Fruit fly (Drosophila melanogaster) whole organism, embryonic: ENCODE data around the gene Evi5.

Source experiments
- Atf6 ChIP-seq: fragments of 200-800 bp; sonication (Bioruptor generic); IDR thresholded peaks from 2 replicates; pipeline ENCODE4 v1.3.6; 2022; ENCODE audit warnings: missing biosample characterization, missing genetic modification characterization
- B-H1 ChIP-seq: fragments of 200-800 bp; sonication (Bioruptor generic); IDR thresholded peaks from 3 replicates; pipeline ENCODE4 v1.3.6; 2022; ENCODE audit warnings: missing biosample characterization, missing genetic modification characterization
- CG10321 ChIP-seq: fragments of 200-800 bp; sonication (Bioruptor generic); IDR thresholded peaks from 2 replicates; pipeline ENCODE4 v1.3.6; 2022; ENCODE audit warnings: missing biosample characterization, missing genetic modification characterization
- CG11504 ChIP-seq: fragments of 200-800 bp; sonication (Bioruptor generic); optimal IDR thresholded peaks from 3 replicates; lab custom pipeline; 2019; ENCODE audit warnings: missing biosample characterization, mild to moderate bottlenecking, missing genetic modification characterization, moderate library complexity
- CG12769 ChIP-seq: fragments of 200-800 bp; sonication (Bioruptor generic); optimal IDR thresholded peaks from 2 replicates; lab custom pipeline; 2019; ENCODE audit warnings: missing biosample characterization, mild to moderate bottlenecking, missing genetic modification characterization, moderate library complexity
- CG13123 ChIP-seq: fragments of 200-800 bp; sonication (Bioruptor generic); optimal IDR thresholded peaks from 2 replicates; lab custom pipeline; 2016; ENCODE audit warnings: missing biosample characterization, missing genetic modification characterization
- CG14050 ChIP-seq: fragments of 200-800 bp; sonication (Bioruptor generic); IDR thresholded peaks from 3 replicates; pipeline ENCODE4 v1.3.6; 2022; ENCODE audit warnings: missing biosample characterization, missing genetic modification characterization
- CG14441 ChIP-seq: fragments of 200-800 bp; sonication (Bioruptor generic); IDR thresholded peaks from 2 replicates; pipeline ENCODE4 v1.3.6; 2022; ENCODE audit warnings: missing biosample characterization, missing genetic modification characterization
- CG1647 ChIP-seq: fragments of 200-800 bp; sonication (Bioruptor generic); optimal IDR thresholded peaks from 3 replicates; lab custom pipeline; 2016; ENCODE audit warnings: missing biosample characterization, missing genetic modification characterization
- CG17385 ChIP-seq: fragments of 200-800 bp; sonication (Bioruptor generic); optimal IDR thresholded peaks from 3 replicates; lab custom pipeline; 2018; ENCODE audit warnings: missing biosample characterization, mild to moderate bottlenecking, missing genetic modification characterization
- CG17912 ChIP-seq: fragments of 200-800 bp; sonication (Bioruptor generic); optimal IDR thresholded peaks from 2 replicates; lab custom pipeline; 2018; ENCODE audit warnings: missing biosample characterization, mild to moderate bottlenecking, missing genetic modification characterization
- CG1792 ChIP-seq: fragments of 200-800 bp; sonication (Bioruptor generic); optimal IDR thresholded peaks from 2 replicates; lab custom pipeline; 2016; ENCODE audit warnings: missing biosample characterization, missing genetic modification characterization
- CG18262 ChIP-seq: fragments of 200-800 bp; optimal IDR thresholded peaks from 3 replicates; lab custom pipeline; 2019; ENCODE audit warnings: missing biosample characterization, mild to moderate bottlenecking, missing genetic modification characterization, moderate library complexity
- CG30431 ChIP-seq: fragments of 200-800 bp; sonication (Bioruptor generic); optimal IDR thresholded peaks from 2 replicates; lab custom pipeline; 2017; ENCODE audit warnings: missing biosample characterization, missing genetic modification characterization
- CG31224 ChIP-seq: fragments of 200-800 bp; sonication (Bioruptor generic); IDR thresholded peaks from 2 replicates; pipeline ENCODE4 v1.3.6; 2022; ENCODE audit warnings: missing biosample characterization, missing genetic modification characterization
- CG4360 ChIP-seq: fragments of 200-800 bp; sonication (Bioruptor generic); IDR thresholded peaks from 2 replicates; pipeline ENCODE4 v1.3.6; 2022; ENCODE audit warnings: missing biosample characterization, missing genetic modification characterization
- CG4854 ChIP-seq: fragments of 200-800 bp; sonication (Bioruptor generic); optimal IDR thresholded peaks from 2 replicates; lab custom pipeline; 2016; ENCODE audit warnings: missing biosample characterization, missing genetic modification characterization, inconsistent platforms
- CG6854 ChIP-seq: fragments of 200-800 bp; sonication (Bioruptor generic); optimal IDR thresholded peaks from 3 replicates; lab custom pipeline; 2017; ENCODE audit warnings: missing biosample characterization, mild to moderate bottlenecking, missing genetic modification characterization
- CG7786 ChIP-seq: fragments of 200-800 bp; sonication (Bioruptor generic); optimal IDR thresholded peaks from 2 replicates; lab custom pipeline; 2016; ENCODE audit warnings: missing biosample characterization, missing genetic modification characterization
- CG8388 ChIP-seq: fragments of 200-800 bp; sonication (Bioruptor generic); optimal IDR thresholded peaks from 2 replicates; lab custom pipeline; 2019; ENCODE audit warnings: missing biosample characterization, mild to moderate bottlenecking, missing genetic modification characterization, moderate library complexity
- CG9932 ChIP-seq: fragments of 200-800 bp; sonication (Bioruptor generic); IDR thresholded peaks from 2 replicates; pipeline ENCODE4 v1.3.6; 2022; ENCODE audit warnings: missing biosample characterization, missing genetic modification characterization
- Dip2 ChIP-seq: fragments of 200-800 bp; sonication (Bioruptor generic); IDR thresholded peaks from 2 replicates; pipeline ENCODE4 v1.3.6; 2022; ENCODE audit warnings: missing biosample characterization, missing genetic modification characterization
- Doc2 ChIP-seq: fragments of 200-800 bp; sonication (Bioruptor generic); IDR thresholded peaks from 2 replicates; pipeline ENCODE4 v1.3.6; 2022; ENCODE audit warnings: missing biosample characterization, missing genetic modification characterization
- E2f2 ChIP-seq: fragments of 200-800 bp; sonication (Bioruptor generic); IDR thresholded peaks from 2 replicates; pipeline ENCODE4 v1.3.6; 2022; ENCODE audit warnings: missing biosample characterization, missing genetic modification characterization
- HHEX ChIP-seq: fragments of 200-800 bp; sonication (Bioruptor generic); optimal IDR thresholded peaks from 3 replicates; lab custom pipeline; 2017; ENCODE audit warnings: missing biosample characterization, mild to moderate bottlenecking, missing genetic modification characterization, missing genetic modification reagents
- Jarid2 ChIP-seq: fragments of 200-800 bp; sonication (Bioruptor generic); optimal IDR thresholded peaks from 3 replicates; lab custom pipeline; 2017; ENCODE audit warnings: mild to moderate bottlenecking, missing biosample characterization, missing genetic modification reagents, missing genetic modification characterization
- Myb ChIP-seq: fragments of 200-800 bp; sonication (Bioruptor generic); optimal IDR thresholded peaks from 2 replicates; lab custom pipeline; 2016; ENCODE audit warnings: missing biosample characterization, missing genetic modification characterization
- Oaz ChIP-seq: fragments of 200-800 bp; sonication (Bioruptor generic); IDR thresholded peaks from 2 replicates; pipeline ENCODE4 v1.3.6; 2022; ENCODE audit warnings: missing biosample characterization, missing genetic modification characterization
- Ptx1 ChIP-seq: fragments of 200-800 bp; sonication (Bioruptor generic); IDR thresholded peaks from 2 replicates; pipeline ENCODE4 v1.3.6; 2022; ENCODE audit warnings: missing biosample characterization, missing genetic modification characterization
- Rx ChIP-seq: fragments of 200-800 bp; sonication (Bioruptor generic); IDR thresholded peaks from 2 replicates; pipeline ENCODE4 v1.3.6; 2022; ENCODE audit warnings: missing biosample characterization, missing genetic modification characterization
- Sry-δ ChIP-seq: fragments of 200-800 bp; sonication (Bioruptor generic); optimal IDR thresholded peaks from 2 replicates; lab custom pipeline; 2016; ENCODE audit warnings: missing biosample characterization, missing genetic modification characterization
- Trl ChIP-seq, 3 experiments: fragments of >200 bp in 2 of 3; fragments of 200-800 bp in 1 of 3; sonication (Bioruptor generic) in 1 of 3; optimal IDR thresholded peaks; 2 replicates in 1 of 3; 3 replicates in 2 of 3; lab custom pipeline; 2016 to 2017; ENCODE audit warnings: missing biosample characterization in 1 of 3, missing genetic modification characterization in 1 of 3
- ab ChIP-seq: fragments of 200-800 bp; sonication (Bioruptor generic); optimal IDR thresholded peaks from 2 replicates; lab custom pipeline; 2016; ENCODE audit warnings: missing biosample characterization, missing genetic modification characterization
- bbx ChIP-seq: fragments of 200-800 bp; sonication (Bioruptor generic); IDR thresholded peaks from 2 replicates; pipeline ENCODE4 v1.3.6; 2022; ENCODE audit warnings: missing biosample characterization, missing genetic modification characterization; ENCODE audit not compliant: partially characterized antibody
- bsh ChIP-seq, 2 experiments: fragments of 200-800 bp; sonication (Bioruptor generic); optimal IDR thresholded peaks; 2 replicates each; lab custom pipeline; 2017 to 2018; ENCODE audit warnings: mild to moderate bottlenecking in 2 of 2, missing biosample characterization in 2 of 2, missing genetic modification characterization in 2 of 2, moderate library complexity in 1 of 2
- chif ChIP-seq, 2 experiments: fragments of 200-800 bp; sonication (Bioruptor generic); optimal IDR thresholded peaks; 3 replicates each; lab custom pipeline; 2016; ENCODE audit warnings: missing biosample characterization in 2 of 2, missing genetic modification characterization in 2 of 2
- chm ChIP-seq: fragments of 200-800 bp; sonication (Bioruptor generic); IDR thresholded peaks from 2 replicates; pipeline ENCODE4 v1.3.6; 2022; ENCODE audit warnings: missing biosample characterization, missing genetic modification characterization
- crp ChIP-seq, 2 experiments: fragments of 200-800 bp; sonication (Bioruptor generic); optimal IDR thresholded peaks; 2 replicates in 1 of 2; 3 replicates in 1 of 2; lab custom pipeline; 2017; ENCODE audit warnings: missing biosample characterization in 2 of 2, missing genetic modification characterization in 2 of 2, mild to moderate bottlenecking in 1 of 2, moderate library complexity in 1 of 2
- dmrt11E ChIP-seq: fragments of 200-800 bp; sonication (Bioruptor generic); optimal IDR thresholded peaks from 3 replicates; lab custom pipeline; 2018; ENCODE audit warnings: missing biosample characterization, mild to moderate bottlenecking, missing genetic modification characterization, moderate library complexity
- dmrt99B ChIP-seq: fragments of 200-800 bp; sonication (Bioruptor generic); optimal IDR thresholded peaks from 2 replicates; lab custom pipeline; 2018; ENCODE audit warnings: missing biosample characterization, mild to moderate bottlenecking, missing genetic modification characterization, moderate library complexity
- fd102C ChIP-seq: fragments of 200-800 bp; sonication (Bioruptor generic); optimal IDR thresholded peaks from 2 replicates; lab custom pipeline; 2018; ENCODE audit warnings: missing biosample characterization, mild to moderate bottlenecking, missing genetic modification characterization, moderate library complexity
- hbn ChIP-seq: fragments of 200-800 bp; sonication (Bioruptor generic); IDR thresholded peaks from 2 replicates; pipeline ENCODE4 v1.3.6; 2022; ENCODE audit warnings: missing biosample characterization, missing genetic modification characterization; ENCODE audit not compliant: partially characterized antibody
- hkb ChIP-seq, 2 experiments: fragments of 200-800 bp in 1 of 2; fragments of >200 bp in 1 of 2; sonication (Bioruptor generic) in 1 of 2; IDR thresholded peaks in 1 of 2; optimal IDR thresholded peaks in 1 of 2; 2 replicates each; pipeline versions ENCODE4 v1.3.6 to Lab custom; 2017 to 2022; ENCODE audit warnings: missing biosample characterization in 1 of 2, missing genetic modification characterization in 1 of 2
- maf-S ChIP-seq: fragments of 200-800 bp; sonication (Bioruptor generic); optimal IDR thresholded peaks from 2 replicates; lab custom pipeline; 2016; ENCODE audit warnings: missing biosample characterization, missing genetic modification characterization
- mam ChIP-seq: fragments of 200-800 bp; sonication (Bioruptor generic); optimal IDR thresholded peaks from 3 replicates; lab custom pipeline; 2016; ENCODE audit warnings: missing biosample characterization, missing genetic modification characterization
- otp ChIP-seq: fragments of 200-800 bp; sonication (Bioruptor generic); IDR thresholded peaks from 3 replicates; pipeline ENCODE4, ENCODE4 v1.3.6; 2022; ENCODE audit warnings: missing biosample characterization, missing genetic modification characterization
- repo ChIP-seq: fragments of 200-800 bp; sonication (Bioruptor generic); optimal IDR thresholded peaks from 2 replicates; lab custom pipeline; 2016; ENCODE audit warnings: missing biosample characterization, missing genetic modification characterization
- ssp ChIP-seq: fragments of 200-800 bp; sonication (Bioruptor generic); IDR thresholded peaks from 2 replicates; pipeline ENCODE4 v1.3.6; 2022; ENCODE audit warnings: missing biosample characterization, missing genetic modification characterization
- wor ChIP-seq: fragments of 200-800 bp; sonication (Bioruptor generic); IDR thresholded peaks from 2 replicates; pipeline ENCODE4 v1.3.6; 2022; ENCODE audit warnings: missing biosample characterization, missing genetic modification characterization
- zen2 ChIP-seq: fragments of 200-800 bp; sonication (Bioruptor generic); IDR thresholded peaks from 3 replicates; pipeline ENCODE4 v1.3.6; 2022; ENCODE audit warnings: missing biosample characterization, missing genetic modification characterization; ENCODE audit not compliant: partially characterized antibody

Evi5 gene

DNA sequence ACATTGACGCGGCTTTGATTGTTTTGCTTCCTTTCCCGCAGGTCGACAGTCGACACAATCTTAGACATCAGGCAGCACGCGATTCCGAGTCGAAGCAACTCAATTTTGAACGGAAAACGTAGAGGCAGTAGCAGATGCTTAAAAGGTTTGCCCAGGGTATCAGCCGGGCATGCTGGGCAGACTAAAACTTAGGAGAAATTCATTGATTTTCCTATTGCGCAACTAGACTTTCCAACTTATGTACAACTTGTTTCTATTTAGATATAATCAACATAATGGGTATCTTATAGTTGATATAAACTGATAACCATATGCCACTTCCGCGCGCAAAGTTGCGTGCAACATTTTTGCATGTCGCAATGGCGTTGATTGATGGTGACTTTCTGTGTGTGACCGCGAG lies 12.6 kb upstream of the Evi5 start (continued):
- no peak for TF ChIP-seq crp (GFP tag; optimal IDR thresholded peaks at IDR 0.05; lab: Kevin White, UChicago)
- TF ChIP-seq CG17912 (GFP tag; lab: Kevin White, UChicago): no peak
- TF ChIP-seq CG14441 (GFP tag; lab: Robert Waterston, UW): 0 out of 2 replicates have a peak, but pooled peaks have one; percentile 28
- TF ChIP-seq CG4360 (GFP tag; lab: Robert Waterston, UW): no peak
- TF ChIP-seq CG14050 (GFP tag; lab: Robert Waterston, UW): peak; percentile 17; the same call in 1 of the 3 replicates
- no peak for TF ChIP-seq Jarid2
- TF ChIP-seq B-H1 (GFP tag; lab: Robert Waterston, UW): peak; percentile 13; the same call in 1 of the 3 replicates
- no peak for TF ChIP-seq CG31224 (GFP tag; lab: Robert Waterston, UW)
- TF ChIP-seq CG8388 (GFP tag; lab: Kevin White, UChicago): no peak
- TF ChIP-seq repo (GFP tag; lab: Kevin White, UChicago): no peak
- TF ChIP-seq chm (GFP tag; lab: Robert Waterston, UW): no peak
- no peak for TF ChIP-seq CG1792 (GFP tag; lab: Kevin White, UChicago)
- no peak for TF ChIP-seq CG1647 (GFP tag; lab: Kevin White, UChicago)
- TF ChIP-seq ab (GFP tag; lab: Kevin White, UChicago): no peak
- TF ChIP-seq bsh (GFP tag; optimal IDR thresholded peaks at IDR 0.05; lab: Kevin White, UChicago): no peak
- TF ChIP-seq Doc2 (GFP tag; lab: Robert Waterston, UW): no peak
- peak; percentile 42 for TF ChIP-seq dmrt99B (tag; lab: Kevin White, UChicago)
- no peak for TF ChIP-seq CG17385 (GFP tag; lab: Kevin White, UChicago)
- no peak for TF ChIP-seq bbx (GFP tag; lab: Robert Waterston, UW)
- no peak for TF ChIP-seq CG13123 (GFP tag; lab: Kevin White, UChicago)
- no peak for TF ChIP-seq zen2 (GFP tag; lab: Robert Waterston, UW)
- TF ChIP-seq Trl (optimal IDR thresholded peaks at IDR 0.05; lab: Kevin White, UChicago): no peak
- no peak for TF ChIP-seq Trl (GFP tag; optimal IDR thresholded peaks at IDR 0.05; lab: Kevin White, UChicago)
- TF ChIP-seq hkb (optimal IDR thresholded peaks at IDR 0.05; lab: Kevin White, UChicago): no peak
- 0 out of 2 replicates have a peak, but pooled peaks have one; percentile 18 for TF ChIP-seq hkb (GFP tag; IDR thresholded peaks at IDR 0.05; lab: Robert Waterston, UW)
- no peak for TF ChIP-seq Rx (GFP tag; lab: Robert Waterston, UW)
- no peak for TF ChIP-seq CG7786 (GFP tag; lab: Kevin White, UChicago)
- no peak for TF ChIP-seq maf-S (GFP tag; lab: Kevin White, UChicago)
- TF ChIP-seq CG18262 (tag; lab: Kevin White, UChicago): no peak
- peak; percentile 41; the same call in 1 of the 2 replicates for TF ChIP-seq Ptx1 (GFP tag; lab: Robert Waterston, UW)
- no peak for TF ChIP-seq Myb (GFP tag; lab: Kevin White, UChicago)
- TF ChIP-seq wor (GFP tag; lab: Robert Waterston, UW): no peak
- no peak for TF ChIP-seq fd102C
- TF ChIP-seq Atf6: no peak
- TF ChIP-seq CG10321 (GFP tag; lab: Robert Waterston, UW): no peak
- TF ChIP-seq hbn (GFP tag; lab: Robert Waterston, UW): no peak
- TF ChIP-seq CG6854 (GFP tag; lab: Kevin White, UChicago): no peak
- no peak for TF ChIP-seq otp (GFP tag; lab: Robert Waterston, UW)
- peak; percentile 30; the same call in 1 of the 2 replicates for TF ChIP-seq CG9932
- TF ChIP-seq Sry-δ (GFP tag; lab: Kevin White, UChicago): no peak
- TF ChIP-seq CG4854 (GFP tag; lab: Kevin White, UChicago): no peak
- peak; percentile 46 for TF ChIP-seq CG11504 (tag; lab: Kevin White, UChicago)
- no peak for TF ChIP-seq HHEX (GFP tag; lab: Kevin White, UChicago)
- no peak for TF ChIP-seq CG30431 (GFP tag; lab: Kevin White, UChicago)
- peak; percentile 33 for TF ChIP-seq CG12769 (tag; lab: Kevin White, UChicago)
- no peak for TF ChIP-seq chif (GFP tag; optimal IDR thresholded peaks at IDR 0.05; lab: Kevin White, UChicago)
- 0 out of 2 replicates have a peak, but pooled peaks have one; percentile 10 for TF ChIP-seq ssp
- TF ChIP-seq dmrt11E (tag; lab: Kevin White, UChicago): no peak
- TF ChIP-seq Dip2 (GFP tag; lab: Robert Waterston, UW): no peak
- TF ChIP-seq E2f2 (GFP tag; lab: Robert Waterston, UW): no peak
- TF ChIP-seq mam (GFP tag; lab: Kevin White, UChicago): peak; percentile 22
- TF ChIP-seq Oaz (GFP tag; lab: Robert Waterston, UW): no peak
